Fruit fly (Drosophila melanogaster): ENCODE results near the gene Npc2g.

Npc2g gene

DNA sequence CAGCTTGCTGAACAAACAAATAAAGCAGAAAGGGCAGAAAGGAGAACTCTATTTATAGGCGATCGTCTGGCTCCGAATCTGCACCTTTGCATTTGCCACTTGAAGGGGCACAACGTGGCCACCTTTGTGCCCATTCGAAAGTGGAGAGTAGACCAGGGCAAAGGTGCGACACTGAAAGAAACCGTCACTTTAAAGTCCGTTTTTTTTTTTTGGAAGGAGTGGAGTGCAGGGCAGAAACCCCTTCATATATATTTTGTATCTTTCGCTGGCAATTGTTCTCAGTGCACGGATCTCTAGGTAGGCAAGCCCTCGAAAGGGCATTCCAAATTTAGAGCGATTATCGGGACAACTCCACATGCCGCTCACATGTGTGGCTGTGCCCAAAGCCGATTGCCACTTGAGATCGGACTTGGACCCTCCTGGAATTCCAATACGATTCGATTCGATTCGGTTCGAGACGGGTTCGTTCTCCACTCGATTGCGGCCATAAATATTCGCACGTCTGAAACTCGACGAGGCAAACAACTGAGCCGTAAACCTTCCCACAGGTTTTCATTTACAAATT is 25.1 kb upstream of the Npc2g start:
- TF ChIP-seq usp (GFP tag; optimal IDR thresholded peaks at IDR 0.05) (no peak), CG8478 (optimal IDR thresholded peaks at IDR 0.05) (no peak), psq (optimal IDR thresholded peaks at IDR 0.05) (no peak), EcR (GFP tag; optimal IDR thresholded peaks at IDR 0.05) (no peak), pan (optimal IDR thresholded peaks at IDR 0.05) (no peak), Dll (optimal IDR thresholded peaks at IDR 0.05) (no peak)

DNA sequence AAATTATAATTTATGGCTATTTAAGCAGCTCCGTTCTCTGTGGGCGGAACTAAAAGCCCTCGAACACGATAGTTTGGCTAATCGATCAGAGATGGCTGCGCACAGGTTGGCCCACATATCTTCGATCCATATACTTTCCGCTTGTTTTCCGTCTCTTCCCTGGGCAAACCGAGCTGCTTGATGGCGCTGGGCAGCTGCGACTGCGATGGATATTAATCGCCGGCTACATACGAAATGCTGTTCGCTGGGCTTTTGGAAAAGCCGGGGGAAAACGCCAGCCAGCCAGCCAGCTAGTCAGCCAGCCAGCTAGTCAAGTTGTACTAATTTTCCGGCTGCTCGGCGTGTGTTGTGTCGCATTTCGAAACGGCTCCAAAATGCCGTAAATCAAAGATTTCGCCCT is 22.5 kb upstream of the Npc2g start:
- no peak for TF ChIP-seq CG8478 (optimal IDR thresholded peaks at IDR 0.05)
- TF ChIP-seq Dll (optimal IDR thresholded peaks at IDR 0.05): no peak
- TF ChIP-seq EcR (GFP tag; optimal IDR thresholded peaks at IDR 0.05): no peak
- no peak for TF ChIP-seq pan (optimal IDR thresholded peaks at IDR 0.05)
- TF ChIP-seq psq (optimal IDR thresholded peaks at IDR 0.05): no peak
- TF ChIP-seq usp (GFP tag; optimal IDR thresholded peaks at IDR 0.05): no peak

DNA sequence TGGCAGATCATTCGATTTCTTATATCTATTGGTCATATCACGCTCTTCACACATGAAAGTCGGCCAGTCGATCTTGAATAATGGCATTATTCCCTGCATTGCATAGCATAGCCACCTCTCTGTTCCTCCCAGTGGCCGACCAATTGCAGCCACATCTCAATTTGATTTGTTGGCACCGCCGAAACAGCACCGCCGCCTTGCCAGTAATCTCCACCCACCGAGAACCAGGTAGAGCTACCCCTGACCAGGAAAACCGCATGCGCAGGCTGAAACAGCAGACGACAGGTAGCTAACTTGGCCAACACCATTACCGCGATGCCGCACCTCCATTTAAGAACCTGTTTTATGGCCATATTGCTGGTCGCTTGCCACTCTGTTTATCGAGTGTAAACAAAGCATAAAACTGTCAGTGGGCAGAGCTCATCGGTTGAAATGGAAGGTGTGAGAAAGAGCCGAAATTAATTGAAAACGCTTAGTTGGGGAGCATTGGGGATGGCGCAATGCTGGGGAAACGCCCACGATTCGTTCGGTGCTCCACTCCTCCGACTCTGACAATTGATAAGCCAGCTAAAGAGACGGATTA is 21.9 kb upstream of the Npc2g start:
- no peak for TF ChIP-seq usp (GFP tag; optimal IDR thresholded peaks at IDR 0.05)
- no peak for TF ChIP-seq pan (optimal IDR thresholded peaks at IDR 0.05)
- no peak for TF ChIP-seq Dll (optimal IDR thresholded peaks at IDR 0.05)
- TF ChIP-seq CG8478 (optimal IDR thresholded peaks at IDR 0.05): no peak
- no peak for TF ChIP-seq EcR (GFP tag; optimal IDR thresholded peaks at IDR 0.05)
- TF ChIP-seq psq (optimal IDR thresholded peaks at IDR 0.05): no peak

DNA sequence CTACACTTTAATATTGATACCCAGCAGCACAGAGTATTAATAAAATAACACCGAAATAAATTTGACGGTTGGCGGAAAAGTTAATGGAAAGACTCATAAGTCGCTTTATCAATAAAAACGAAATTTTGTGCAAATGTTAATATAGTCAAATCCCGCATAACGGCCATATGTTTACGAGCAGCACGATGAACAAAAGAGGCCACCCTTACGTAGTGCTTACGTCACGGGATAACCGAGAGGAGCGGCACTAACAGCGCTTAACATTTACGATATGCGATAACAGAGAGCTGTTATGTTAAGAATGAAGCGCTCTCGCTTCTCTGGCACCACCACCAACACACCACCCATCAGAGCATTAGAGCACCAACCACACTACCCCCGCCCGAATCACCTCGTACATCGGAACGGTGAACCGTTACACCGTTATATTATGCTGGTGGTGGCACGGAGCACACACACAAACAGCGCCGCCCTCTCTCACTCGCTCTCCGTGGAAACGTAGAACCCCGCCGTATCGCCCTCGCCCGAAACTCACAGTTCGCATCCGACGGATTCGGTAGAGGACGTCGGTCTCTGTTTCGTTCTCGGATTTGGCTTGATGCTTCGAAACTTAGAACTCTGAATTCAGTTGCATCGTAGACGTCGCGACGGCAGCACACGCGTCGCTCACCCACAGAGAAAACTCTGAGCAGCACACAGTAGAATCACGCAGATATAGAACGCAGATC is 20.4 kb upstream of the Npc2g start, which contains the start of gene zfh1:
Gene zfh1 (plus strand): TSS at position 621 of the 728 bp plus-strand sequence.
- TF ChIP-seq Dll (optimal IDR thresholded peaks at IDR 0.05) (peak; percentile 70), EcR (GFP tag; optimal IDR thresholded peaks at IDR 0.05) (no peak), usp (GFP tag; optimal IDR thresholded peaks at IDR 0.05) (no peak)

DNA sequence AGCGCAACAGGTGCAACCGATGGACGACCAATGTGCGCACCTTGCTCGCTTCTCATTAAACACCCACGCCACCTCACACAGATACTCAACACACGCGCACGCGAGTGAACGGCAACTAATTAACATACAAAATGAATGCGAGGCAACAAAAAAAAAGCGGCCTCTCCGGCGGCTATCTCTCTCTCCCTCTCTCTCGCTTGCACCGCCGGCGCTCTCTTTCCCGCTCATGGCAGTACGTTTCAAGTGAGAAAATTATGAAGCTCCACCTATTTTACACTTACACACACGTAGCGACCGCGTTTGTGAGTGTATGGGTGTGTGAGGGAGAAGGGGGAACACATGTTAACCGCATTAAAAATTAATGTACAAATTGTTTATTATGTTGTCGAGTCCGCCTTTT is 19.1 kb upstream of the Npc2g start:
- TF ChIP-seq CG8478 (optimal IDR thresholded peaks at IDR 0.05) (peak; percentile 61), EcR (GFP tag; optimal IDR thresholded peaks at IDR 0.05) (no peak), pan (optimal IDR thresholded peaks at IDR 0.05) (no peak), psq (optimal IDR thresholded peaks at IDR 0.05) (no peak), usp (GFP tag; optimal IDR thresholded peaks at IDR 0.05) (no peak), Dll (optimal IDR thresholded peaks at IDR 0.05) (no peak)

DNA sequence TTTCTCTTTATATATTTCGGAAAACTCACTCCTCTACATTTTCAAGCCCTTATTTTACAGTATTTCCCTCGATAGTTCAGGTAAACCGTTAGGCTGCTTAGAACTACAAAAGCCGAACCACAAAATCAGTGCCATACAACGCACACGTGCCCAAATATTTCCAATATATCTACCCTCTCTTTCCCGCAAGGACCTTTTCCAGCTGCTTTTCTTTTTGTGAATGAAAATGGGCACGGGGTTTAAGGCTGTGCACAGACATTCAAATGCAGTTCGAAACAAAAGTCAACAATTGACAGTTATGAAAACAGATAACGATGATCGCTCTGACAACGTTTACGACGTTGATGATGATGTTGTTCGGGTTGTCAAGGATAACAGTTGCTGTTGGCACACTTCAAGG is 17.2 kb upstream of the Npc2g start:
- no peak for TF ChIP-seq usp (GFP tag; optimal IDR thresholded peaks at IDR 0.05)
- TF ChIP-seq Dll (optimal IDR thresholded peaks at IDR 0.05): no peak
- no peak for TF ChIP-seq CG8478 (optimal IDR thresholded peaks at IDR 0.05)
- no peak for TF ChIP-seq pan (optimal IDR thresholded peaks at IDR 0.05)
- TF ChIP-seq EcR (GFP tag; optimal IDR thresholded peaks at IDR 0.05): no peak

DNA sequence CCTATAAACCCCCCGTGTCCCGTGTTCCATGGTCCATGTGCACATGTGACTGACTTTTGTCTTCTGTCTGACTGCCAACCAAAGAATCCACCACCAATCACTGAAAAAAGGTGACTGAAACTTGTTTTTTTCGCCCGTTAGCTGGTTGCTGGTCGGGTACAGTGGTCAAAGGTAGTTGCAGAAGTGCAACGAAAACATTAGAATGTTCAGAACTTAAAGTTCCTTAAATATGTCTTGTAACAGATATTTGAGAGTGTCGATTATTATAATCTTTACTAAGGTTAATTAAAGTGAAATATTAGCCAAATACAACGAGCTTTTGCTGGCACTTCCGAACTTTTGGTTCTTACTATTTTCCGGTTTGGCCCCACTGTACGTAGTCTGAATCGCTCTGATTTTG is 16.1 kb upstream of the Npc2g start:
- TF ChIP-seq Dll (optimal IDR thresholded peaks at IDR 0.05) (no peak), usp (GFP tag; optimal IDR thresholded peaks at IDR 0.05) (no peak), psq (optimal IDR thresholded peaks at IDR 0.05) (no peak), CG8478 (optimal IDR thresholded peaks at IDR 0.05) (no peak), EcR (GFP tag; optimal IDR thresholded peaks at IDR 0.05) (no peak), pan (optimal IDR thresholded peaks at IDR 0.05) (no peak)

DNA sequence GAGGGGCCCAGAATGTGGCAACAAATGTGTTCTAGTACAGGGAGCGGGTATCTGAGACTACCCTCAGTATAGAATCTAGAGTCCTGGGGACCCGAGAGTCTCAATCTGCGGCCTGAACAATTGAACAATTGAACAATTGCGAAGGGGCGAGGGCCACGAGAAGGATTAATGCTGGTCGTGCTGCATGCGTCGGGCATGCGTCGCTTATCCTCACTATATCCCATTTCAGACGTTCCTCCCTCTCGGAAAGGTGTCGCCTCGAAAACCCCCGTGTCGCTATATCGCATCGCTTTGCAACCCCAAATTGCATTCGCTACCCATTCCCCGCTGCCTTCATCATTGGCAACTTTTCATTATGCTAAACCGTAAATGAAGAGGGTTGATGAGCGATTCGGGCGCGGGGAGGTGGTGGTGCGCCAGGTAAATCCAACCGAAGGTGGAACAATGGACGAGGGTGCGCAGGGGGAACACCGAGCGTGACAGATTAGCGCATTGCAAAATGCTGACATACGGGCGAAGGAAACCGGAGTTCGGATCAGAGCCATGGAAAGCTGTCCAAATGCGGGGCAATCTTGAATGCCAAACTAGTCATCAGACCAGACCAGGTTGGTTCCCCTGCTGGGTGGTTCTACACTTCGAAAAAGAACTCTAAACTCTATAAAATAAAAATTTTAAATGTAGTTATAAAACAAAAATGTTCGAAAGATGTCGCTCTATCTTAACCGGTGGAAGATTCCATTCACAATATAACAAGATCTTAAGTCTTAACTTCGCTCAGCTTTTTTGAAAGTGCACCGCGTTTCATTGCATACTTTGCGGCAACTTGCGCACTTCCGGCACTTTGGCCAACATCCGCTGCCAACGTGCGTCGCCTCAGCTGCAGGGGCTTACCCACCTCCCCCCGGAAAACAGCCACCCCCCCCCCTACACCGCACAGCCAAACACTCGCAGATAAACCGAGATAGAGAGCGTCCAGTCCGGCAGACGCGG is 14.0 kb upstream of the Npc2g start:
- TF ChIP-seq CG8478 (optimal IDR thresholded peaks at IDR 0.05) (no peak), Dll (optimal IDR thresholded peaks at IDR 0.05) (no peak), psq (optimal IDR thresholded peaks at IDR 0.05) (no peak), usp (GFP tag; optimal IDR thresholded peaks at IDR 0.05) (no peak), pan (optimal IDR thresholded peaks at IDR 0.05) (no peak), EcR (GFP tag; optimal IDR thresholded peaks at IDR 0.05) (no peak)

DNA sequence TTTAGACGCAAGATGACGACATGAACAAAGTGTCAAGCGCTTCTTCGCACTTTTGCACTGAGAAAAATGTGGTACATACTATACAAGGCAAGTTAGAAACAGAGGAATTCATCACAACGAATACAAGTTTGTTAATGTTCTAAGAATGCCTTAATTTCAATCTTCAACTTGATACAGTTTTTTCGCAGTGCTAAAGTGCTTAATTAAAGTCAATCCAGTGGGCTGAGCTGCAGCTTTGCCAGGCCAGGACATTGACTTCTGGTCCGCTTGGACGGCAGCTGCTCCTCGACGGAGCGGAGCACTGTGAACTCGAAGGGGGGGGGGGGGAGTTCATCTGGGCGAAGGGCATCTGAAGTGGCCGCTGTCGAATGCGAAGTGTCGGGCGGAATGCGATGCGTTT is 11.1 kb upstream of the Npc2g start:
- TF ChIP-seq pan (optimal IDR thresholded peaks at IDR 0.05) (no peak), CG8478 (optimal IDR thresholded peaks at IDR 0.05) (no peak), usp (GFP tag; optimal IDR thresholded peaks at IDR 0.05) (no peak), EcR (GFP tag; optimal IDR thresholded peaks at IDR 0.05) (no peak), psq (optimal IDR thresholded peaks at IDR 0.05) (no peak), Dll (optimal IDR thresholded peaks at IDR 0.05) (no peak)

DNA sequence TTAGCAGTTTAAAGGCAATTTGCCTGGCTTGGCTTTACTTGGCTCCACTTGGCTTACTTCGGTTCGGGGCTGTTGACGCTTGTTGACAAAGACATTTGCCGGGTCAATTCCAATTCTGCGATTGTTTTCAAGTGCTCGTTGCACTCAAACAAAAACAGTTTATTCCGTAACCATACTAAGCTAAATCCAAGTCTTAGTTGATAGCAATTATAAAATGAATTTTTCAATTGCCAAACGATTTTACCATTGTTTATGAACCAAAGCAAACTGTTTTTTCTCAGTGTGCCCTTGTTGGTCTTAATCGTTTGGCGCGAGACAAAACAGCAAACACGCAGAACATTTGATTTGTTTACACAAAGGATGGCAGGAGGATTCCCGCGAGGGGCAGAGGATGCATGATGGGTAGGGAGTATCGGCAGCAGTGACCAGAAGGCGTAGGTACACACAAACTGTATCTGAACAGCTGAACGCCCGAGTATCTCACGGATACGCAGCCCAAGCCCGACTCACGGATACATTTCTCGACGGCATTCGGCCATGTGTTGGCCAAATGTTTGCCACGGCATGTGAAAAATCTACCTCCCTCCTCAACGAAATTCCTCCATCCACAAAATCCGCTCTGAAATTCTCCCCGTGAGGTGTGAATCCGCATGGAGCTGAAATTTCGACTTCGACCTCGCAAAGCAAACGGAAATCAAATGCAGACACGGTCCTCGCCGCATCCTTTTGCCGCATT is 9.6 kb upstream of the Npc2g start:
- TF ChIP-seq psq (optimal IDR thresholded peaks at IDR 0.05): no peak

DNA sequence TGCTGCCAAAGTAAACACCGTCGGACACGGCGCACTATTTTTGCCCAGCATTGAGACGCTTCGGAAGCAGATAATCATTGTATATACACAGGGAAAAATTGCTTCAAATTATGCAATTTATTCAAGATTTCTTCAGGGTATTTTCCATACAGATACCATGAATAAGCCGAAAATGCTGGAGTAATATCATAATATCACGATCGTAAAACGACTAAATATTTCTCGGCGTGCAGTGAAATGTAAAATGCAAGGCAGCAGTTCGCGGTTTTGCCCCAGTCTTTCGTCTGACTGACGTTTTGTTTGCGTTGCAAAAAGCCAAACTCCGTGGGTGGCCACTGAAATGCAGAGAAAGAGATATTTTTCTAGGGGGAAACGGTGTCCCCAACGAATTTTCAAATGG is 5.8 kb upstream of the Npc2g start:
- no peak for TF ChIP-seq EcR (GFP tag; optimal IDR thresholded peaks at IDR 0.05)
- TF ChIP-seq Dll (optimal IDR thresholded peaks at IDR 0.05): no peak
- no peak for TF ChIP-seq pan (optimal IDR thresholded peaks at IDR 0.05)
- no peak for TF ChIP-seq psq (optimal IDR thresholded peaks at IDR 0.05)
- TF ChIP-seq CG8478 (optimal IDR thresholded peaks at IDR 0.05): no peak
- no peak for TF ChIP-seq usp (GFP tag; optimal IDR thresholded peaks at IDR 0.05)

Data from whole organism.